Fruit fly (Drosophila melanogaster) whole organism, embryonic: ENCODE data around the gene mib1.
A peak's percentile ranks its signal among the peaks of the same experiment; 100 is the strongest.

Experiments used
- Ada2b ChIP-seq: fragments of 200-800 bp; sonication (Bioruptor generic); IDR thresholded peaks from 2 replicates; pipeline ENCODE4 v1.3.6; 2022; ENCODE audit warnings: missing biosample characterization, missing genetic modification characterization
- Asciz ChIP-seq: fragments of 200-800 bp; sonication (Bioruptor generic); optimal IDR thresholded peaks from 2 replicates; lab custom pipeline; 2017; ENCODE audit warnings: missing biosample characterization, mild to moderate bottlenecking, missing genetic modification characterization, missing genetic modification reagents
- B-H1 ChIP-seq: fragments of 200-800 bp; sonication (Bioruptor generic); IDR thresholded peaks from 3 replicates; pipeline ENCODE4 v1.3.6; 2022; ENCODE audit warnings: missing biosample characterization, missing genetic modification characterization
- CG11696 ChIP-seq: fragments of 200-800 bp; sonication (Bioruptor generic); IDR thresholded peaks from 2 replicates; pipeline ENCODE4 v1.3.6; 2022; ENCODE audit warnings: missing biosample characterization, missing genetic modification characterization
- CG12155 ChIP-seq: fragments of 200-800 bp; sonication (Bioruptor generic); optimal IDR thresholded peaks from 3 replicates; lab custom pipeline; 2016; ENCODE audit warnings: missing biosample characterization, missing genetic modification characterization
- CG12744 ChIP-seq: fragments of 200-800 bp; sonication (Bioruptor generic); optimal IDR thresholded peaks from 2 replicates; lab custom pipeline; 2016; ENCODE audit warnings: missing biosample characterization, missing genetic modification characterization
- CG13624 ChIP-seq: fragments of 200-800 bp; sonication (Bioruptor generic); optimal IDR thresholded peaks from 2 replicates; lab custom pipeline; 2016; ENCODE audit warnings: missing biosample characterization, missing genetic modification characterization
- CG14014 ChIP-seq: fragments of 200-800 bp; sonication (Bioruptor generic); IDR thresholded peaks from 2 replicates; pipeline ENCODE4 v1.3.6; 2022; ENCODE audit warnings: missing biosample characterization, missing genetic modification characterization
- CG14050 ChIP-seq: fragments of 200-800 bp; sonication (Bioruptor generic); IDR thresholded peaks from 3 replicates; pipeline ENCODE4 v1.3.6; 2022; ENCODE audit warnings: missing biosample characterization, missing genetic modification characterization
- CG15479 ChIP-seq: fragments of 200-800 bp; sonication (Bioruptor generic); optimal IDR thresholded peaks from 3 replicates; lab custom pipeline; 2019; ENCODE audit warnings: missing biosample characterization, mild to moderate bottlenecking, missing genetic modification characterization, moderate library complexity
- CG17359 ChIP-seq: fragments of 200-800 bp; sonication (Bioruptor generic); optimal IDR thresholded peaks from 3 replicates; lab custom pipeline; 2018; ENCODE audit warnings: missing biosample characterization, mild to moderate bottlenecking, missing genetic modification characterization, moderate library complexity
- CG1792 ChIP-seq: fragments of 200-800 bp; sonication (Bioruptor generic); optimal IDR thresholded peaks from 2 replicates; lab custom pipeline; 2016; ENCODE audit warnings: missing biosample characterization, missing genetic modification characterization
- CG18476 ChIP-seq: fragments of 200-800 bp; sonication (Bioruptor generic); optimal IDR thresholded peaks from 2 replicates; lab custom pipeline; 2016; ENCODE audit warnings: missing biosample characterization, mild to moderate bottlenecking, missing genetic modification characterization
- CG2199 ChIP-seq: fragments of 200-800 bp; sonication (Bioruptor generic); IDR thresholded peaks from 3 replicates; pipeline ENCODE4 v1.3.6; 2022; ENCODE audit warnings: missing biosample characterization, missing genetic modification characterization
- CG2202 ChIP-seq: fragments of 200-800 bp; sonication (Bioruptor generic); optimal IDR thresholded peaks from 2 replicates; lab custom pipeline; 2018; ENCODE audit warnings: missing biosample characterization, mild to moderate bottlenecking, missing genetic modification characterization
- CG31441 ChIP-seq: fragments of 200-800 bp; sonication (Bioruptor generic); IDR thresholded peaks from 2 replicates; pipeline ENCODE4 v1.3.6; 2022; ENCODE audit warnings: missing biosample characterization, missing genetic modification characterization
- CG33213 ChIP-seq: fragments of 200-800 bp; sonication (Bioruptor generic); optimal IDR thresholded peaks from 3 replicates; lab custom pipeline; 2016; ENCODE audit warnings: missing biosample characterization, missing genetic modification characterization
- CG5953 ChIP-seq: fragments of 200-800 bp; sonication (Bioruptor generic); IDR thresholded peaks from 2 replicates; pipeline ENCODE4 v1.3.6; 2022; ENCODE audit warnings: missing biosample characterization, missing genetic modification characterization
- CG6254 ChIP-seq: fragments of 200-800 bp; sonication (Bioruptor generic); optimal IDR thresholded peaks from 3 replicates; lab custom pipeline; 2017; ENCODE audit warnings: mild to moderate bottlenecking, missing biosample characterization, missing genetic modification reagents, missing genetic modification characterization
- CG6689 ChIP-seq: fragments of 200-800 bp; sonication (Bioruptor generic); IDR thresholded peaks from 2 replicates; pipeline ENCODE4 v1.3.6; 2022; ENCODE audit warnings: missing biosample characterization, missing genetic modification characterization
- CG7556 ChIP-seq: fragments of 200-800 bp; sonication (Bioruptor generic); optimal IDR thresholded peaks from 2 replicates; lab custom pipeline; 2017; ENCODE audit warnings: missing biosample characterization, mild to moderate bottlenecking, missing genetic modification characterization
- CG7963 ChIP-seq: fragments of 200-800 bp; sonication (Bioruptor generic); IDR thresholded peaks from 3 replicates; pipeline ENCODE4 v1.3.6; 2022; ENCODE audit warnings: missing biosample characterization, missing genetic modification characterization; ENCODE audit not compliant: partially characterized antibody
- CG8388 ChIP-seq: fragments of 200-800 bp; sonication (Bioruptor generic); optimal IDR thresholded peaks from 2 replicates; lab custom pipeline; 2019; ENCODE audit warnings: missing biosample characterization, mild to moderate bottlenecking, missing genetic modification characterization, moderate library complexity
- CG9437 ChIP-seq: fragments of 200-800 bp; sonication (Bioruptor generic); optimal IDR thresholded peaks from 2 replicates; lab custom pipeline; 2018; ENCODE audit warnings: missing biosample characterization, mild to moderate bottlenecking, missing genetic modification characterization
- CG9609 ChIP-seq: fragments of 200-800 bp; sonication (Bioruptor generic); optimal IDR thresholded peaks from 3 replicates; lab custom pipeline; 2016; ENCODE audit warnings: missing biosample characterization, missing genetic modification characterization
- Dip3 ChIP-seq: fragments of 200-800 bp; sonication (Bioruptor generic); optimal IDR thresholded peaks from 3 replicates; lab custom pipeline; 2016; ENCODE audit warnings: missing biosample characterization, missing genetic modification characterization
- Hand ChIP-seq: fragments of 200-800 bp; sonication (Bioruptor generic); optimal IDR thresholded peaks from 2 replicates; lab custom pipeline; 2017; ENCODE audit warnings: mild to moderate bottlenecking, missing biosample characterization, missing genetic modification reagents, missing genetic modification characterization
- Meics ChIP-seq: fragments of 200-800 bp; sonication (Bioruptor generic); optimal IDR thresholded peaks from 2 replicates; lab custom pipeline; 2017; ENCODE audit warnings: missing biosample characterization, mild to moderate bottlenecking, missing genetic modification characterization
- Mrtf ChIP-seq: fragments of 200-800 bp; sonication (Bioruptor generic); IDR thresholded peaks from 3 replicates; pipeline ENCODE4 v1.3.6; 2022; ENCODE audit warnings: missing biosample characterization, missing genetic modification characterization
- NC2β ChIP-seq: fragments of 200-800 bp; sonication (Bioruptor generic); optimal IDR thresholded peaks from 2 replicates; lab custom pipeline; 2016; ENCODE audit warnings: missing biosample characterization, missing genetic modification characterization
- Ptx1 ChIP-seq: fragments of 200-800 bp; sonication (Bioruptor generic); IDR thresholded peaks from 2 replicates; pipeline ENCODE4 v1.3.6; 2022; ENCODE audit warnings: missing biosample characterization, missing genetic modification characterization
- al ChIP-seq: fragments of 200-800 bp; sonication (Bioruptor generic); IDR thresholded peaks from 2 replicates; pipeline ENCODE4 v1.3.6; 2022; ENCODE audit warnings: missing biosample characterization, missing genetic modification characterization
- ash1 ChIP-seq: fragments of 200-800 bp; sonication (Bioruptor generic); optimal IDR thresholded peaks from 2 replicates; lab custom pipeline; 2018; ENCODE audit warnings: missing biosample characterization, mild to moderate bottlenecking, missing genetic modification characterization
- bbx ChIP-seq: fragments of 200-800 bp; sonication (Bioruptor generic); IDR thresholded peaks from 2 replicates; pipeline ENCODE4 v1.3.6; 2022; ENCODE audit warnings: missing biosample characterization, missing genetic modification characterization; ENCODE audit not compliant: partially characterized antibody
- bigmax ChIP-seq: fragments of 200-800 bp; sonication (Bioruptor generic); optimal IDR thresholded peaks from 2 replicates; lab custom pipeline; 2018; ENCODE audit warnings: missing biosample characterization, mild to moderate bottlenecking, missing genetic modification characterization
- br ChIP-seq: fragments of >200 bp; optimal IDR thresholded peaks from 2 replicates; lab custom pipeline; 2017
- esg ChIP-seq: fragments of 200-800 bp; sonication (Bioruptor generic); conservative IDR thresholded peaks from 2 replicates; pipeline ENCODE4 v1.3.6; 2022; ENCODE audit warnings: missing biosample characterization, missing genetic modification characterization
- gsb-n ChIP-seq: fragments of 200-800 bp; sonication (Bioruptor generic); optimal IDR thresholded peaks from 3 replicates; lab custom pipeline; 2018; ENCODE audit warnings: missing biosample characterization, mild to moderate bottlenecking, missing genetic modification characterization
- hbn ChIP-seq: fragments of 200-800 bp; sonication (Bioruptor generic); IDR thresholded peaks from 2 replicates; pipeline ENCODE4 v1.3.6; 2022; ENCODE audit warnings: missing biosample characterization, missing genetic modification characterization; ENCODE audit not compliant: partially characterized antibody
- lab ChIP-seq: fragments of 200-800 bp; sonication (Bioruptor generic); optimal IDR thresholded peaks from 3 replicates; lab custom pipeline; 2017; ENCODE audit warnings: missing biosample characterization, missing genetic modification characterization, mild to moderate bottlenecking, moderate library complexity, missing genetic modification reagents
- odd ChIP-seq: fragments of 200-800 bp; sonication (Bioruptor generic); optimal IDR thresholded peaks from 2 replicates; lab custom pipeline; 2017; ENCODE audit warnings: missing biosample characterization, mild to moderate bottlenecking, missing genetic modification characterization
- org-1 ChIP-seq: fragments of 200-800 bp; sonication (Bioruptor generic); optimal IDR thresholded peaks from 2 replicates; lab custom pipeline; 2017; ENCODE audit warnings: missing biosample characterization, missing genetic modification characterization
- pan ChIP-seq, 4 experiments: fragments of >200 bp in 3 of 4; fragments of 200-800 bp in 1 of 4; sonication (Bioruptor generic) in 1 of 4; optimal IDR thresholded peaks in 3 of 4; IDR thresholded peaks in 1 of 4; 2 replicates each; pipeline versions ENCODE4 v1.3.6 to Lab custom; 2017 to 2022; ENCODE audit warnings: missing biosample characterization in 2 of 4, missing genetic modification characterization in 2 of 4, mixed read lengths in 1 of 4
- psq ChIP-seq: fragments of 200-800 bp; sonication (Bioruptor generic); optimal IDR thresholded peaks from 2 replicates; lab custom pipeline; 2017; ENCODE audit warnings: missing biosample characterization, missing genetic modification characterization
- seq ChIP-seq: fragments of 200-800 bp; sonication (Bioruptor generic); IDR thresholded peaks from 2 replicates; pipeline ENCODE4 v1.3.6; 2022; ENCODE audit warnings: missing biosample characterization, missing genetic modification characterization
- shn ChIP-seq: fragments of 200-800 bp; sonication (Bioruptor generic); optimal IDR thresholded peaks from 3 replicates; lab custom pipeline; 2016; ENCODE audit warnings: missing biosample characterization, missing genetic modification characterization
- sqz ChIP-seq: fragments of 200-800 bp; sonication (Bioruptor generic); optimal IDR thresholded peaks from 3 replicates; lab custom pipeline; 2018; ENCODE audit warnings: missing biosample characterization, mild to moderate bottlenecking, missing genetic modification characterization
- tio ChIP-seq: fragments of 200-800 bp; sonication (Bioruptor generic); optimal IDR thresholded peaks from 2 replicates; lab custom pipeline; 2017; ENCODE audit warnings: missing biosample characterization, missing genetic modification characterization, inconsistent platforms
- trem ChIP-seq: fragments of 200-800 bp; optimal IDR thresholded peaks from 3 replicates; lab custom pipeline; 2019; ENCODE audit warnings: missing biosample characterization, mild to moderate bottlenecking, missing genetic modification characterization, moderate library complexity
- zfh1 ChIP-seq: fragments of 200-800 bp; sonication (Bioruptor generic); IDR thresholded peaks from 3 replicates; pipeline ENCODE4 v1.3.6; 2022; ENCODE audit warnings: missing biosample characterization, missing genetic modification characterization

mib1 gene

dm6 chr3L:16043045-16043781, 31.6 kb upstream of the mib1 start (continued):
- no peak for TF ChIP-seq CG14050 (GFP tag; lab: Robert Waterston, UW)
- no peak for TF ChIP-seq org-1
- peak; percentile 20; the same call in 1 of the 2 replicates for TF ChIP-seq esg (GFP tag; lab: Robert Waterston, UW)
- TF ChIP-seq CG1792 (GFP tag; lab: Kevin White, UChicago), result no peak
- no peak for TF ChIP-seq CG5953 (GFP tag; lab: Robert Waterston, UW)
- TF ChIP-seq sqz (GFP tag; lab: Kevin White, UChicago), result peak; percentile 96
- no peak for TF ChIP-seq CG9609 (GFP tag; lab: Kevin White, UChicago)
- peak; percentile 93 for TF ChIP-seq CG11696 (GFP tag; lab: Robert Waterston, UW)
- no peak for TF ChIP-seq Dip3 (GFP tag; lab: Kevin White, UChicago)
- no peak for TF ChIP-seq odd
- no peak for TF ChIP-seq bbx (GFP tag; lab: Robert Waterston, UW)
- no peak for TF ChIP-seq pan (optimal IDR thresholded peaks at IDR 0.05; lab: Kevin White, UChicago)
- TF ChIP-seq pan (GFP tag; optimal IDR thresholded peaks at IDR 0.05 in 1 of 2, IDR thresholded peaks at IDR 0.05 in 1 of 2), result peak in 1 of 2 experiments; percentile 31
- TF ChIP-seq Meics (GFP tag; lab: Kevin White, UChicago), result peak; percentile 56
- peak; percentile 55 for TF ChIP-seq gsb-n (tag; lab: Kevin White, UChicago)
- no peak for TF ChIP-seq seq (GFP tag; lab: Robert Waterston, UW)
- no peak for TF ChIP-seq CG12155
- peak; percentile 44 for TF ChIP-seq CG8388 (GFP tag; lab: Kevin White, UChicago)
- no peak for TF ChIP-seq CG13624
- TF ChIP-seq CG18476, result no peak
- no peak for TF ChIP-seq Hand (GFP tag; lab: Kevin White, UChicago)
- no peak for TF ChIP-seq ash1 (GFP tag; lab: Kevin White, UChicago)
- peak; percentile 51; the same call in 1 of the 2 replicates for TF ChIP-seq Ptx1
- TF ChIP-seq br (lab: Kevin White, UChicago), result no peak
- TF ChIP-seq CG2199, result peak; percentile 8; the same call in 1 of the 3 replicates
- TF ChIP-seq zfh1, result 0 out of 3 replicates have a peak, but pooled peaks have one; percentile 37
- peak; percentile 66 for TF ChIP-seq CG31441
- peak; percentile 41 for TF ChIP-seq CG17359
- TF ChIP-seq bigmax (GFP tag; lab: Kevin White, UChicago), result no peak
- TF ChIP-seq CG2202, result peak; percentile 36
- no peak for TF ChIP-seq NC2β
- TF ChIP-seq CG6254 (GFP tag; lab: Kevin White, UChicago), result peak; percentile 37
- peak; percentile 50 for TF ChIP-seq lab (GFP tag; lab: Kevin White, UChicago)
- TF ChIP-seq trem, result peak; percentile 51
- peak; percentile 13 for TF ChIP-seq psq (GFP tag; lab: Kevin White, UChicago)
- no peak for TF ChIP-seq CG33213 (GFP tag; lab: Kevin White, UChicago)
- TF ChIP-seq Asciz (GFP tag; lab: Kevin White, UChicago), result peak; percentile 24
- no peak for TF ChIP-seq B-H1 (GFP tag; lab: Robert Waterston, UW)
- TF ChIP-seq shn, result no peak
- TF ChIP-seq CG6689 (GFP tag; lab: Robert Waterston, UW), result peak; percentile 74
- TF ChIP-seq hbn, result no peak
- no peak for TF ChIP-seq tio
- TF ChIP-seq CG14014, result peak; percentile 15; the same call in 1 of the 2 replicates
- TF ChIP-seq al (GFP tag; lab: Robert Waterston, UW), result no peak
- TF ChIP-seq CG9437, result peak; percentile 9
- peak; percentile 14 for TF ChIP-seq CG7556 (GFP tag; lab: Kevin White, UChicago)
- TF ChIP-seq CG12744 (GFP tag; lab: Kevin White, UChicago), result no peak
- no peak for TF ChIP-seq Ada2b (GFP tag; lab: Robert Waterston, UW)
- no peak for TF ChIP-seq Mrtf (GFP tag; lab: Robert Waterston, UW)
- peak; percentile 44 for TF ChIP-seq CG15479 (GFP tag; lab: Kevin White, UChicago)
- TF ChIP-seq CG7963 (GFP tag; lab: Robert Waterston, UW), result no peak
